Worm (Caenorhabditis elegans): ENCODE results near the gene F46C5.9.

F46C5.9 gene

DNA sequence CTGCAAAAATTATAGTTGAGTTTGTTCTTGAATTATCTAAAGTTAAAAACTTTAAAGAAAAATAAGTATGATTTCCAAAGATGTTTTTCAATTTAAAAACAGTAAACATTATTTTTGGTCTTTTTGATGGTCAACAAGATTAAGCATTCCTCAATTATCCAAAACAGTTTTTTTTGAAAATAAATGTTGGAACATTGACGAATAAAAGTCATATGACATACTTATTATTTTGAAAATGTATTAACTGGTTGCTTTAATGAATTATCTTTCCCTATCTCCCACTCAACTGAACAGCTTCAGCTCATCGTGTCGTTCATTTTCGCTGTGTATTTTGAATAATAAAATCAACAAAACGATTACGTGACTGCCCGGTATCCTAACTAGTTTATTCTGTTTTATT lies 46.5 kb upstream of the F46C5.9 start:
- no peak for TF ChIP-seq Y5F2A.4 (GFP tag; optimal IDR thresholded peaks at IDR 0.05)
- no peak for TF ChIP-seq nhr-102 (tag; optimal IDR thresholded peaks at IDR 0.05)
- TF ChIP-seq snpc-1.2 (GFP tag; IDR thresholded peaks at IDR 0.05), result no peak
- TF ChIP-seq aha-1 (tag), result peak; percentile 92
- no peak for TF ChIP-seq D1046.2 (GFP tag; IDR thresholded peaks at IDR 0.05)

DNA sequence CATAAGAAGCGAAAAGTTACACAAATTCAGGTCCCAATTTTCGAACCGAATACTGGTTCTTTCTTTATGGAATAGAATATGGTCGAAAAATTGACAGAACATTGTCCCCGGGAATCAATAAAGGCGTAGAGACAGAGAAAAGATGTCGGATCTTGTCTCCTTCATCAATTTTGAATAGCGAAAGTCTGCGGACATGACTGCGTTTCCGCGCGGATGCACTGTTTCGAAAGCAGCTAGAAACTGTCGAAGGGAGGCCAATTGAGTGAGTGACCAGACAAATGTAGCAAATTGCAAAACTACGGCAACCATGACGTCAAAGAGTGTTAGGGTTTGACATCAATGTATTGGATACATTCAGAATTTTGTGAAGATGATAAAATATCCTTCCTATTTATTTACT lies 46.0 kb upstream of the F46C5.9 start:
- TF ChIP-seq cey-2 (tag; optimal IDR thresholded peaks at IDR 0.05; ENCODE audit: borderline replicate concordance, insufficient read depth) (no peak), dmd-9 (GFP tag; IDR thresholded peaks at IDR 0.05) (no peak), F44E2.7 (GFP tag; IDR thresholded peaks at IDR 0.05) (no peak), spr-3 (GFP tag; optimal IDR thresholded peaks at IDR 0.05) (no peak), T26A8.4 (GFP tag; IDR thresholded peaks at IDR 0.05) (no peak), spr-1 (tag; optimal IDR thresholded peaks at IDR 0.05) (no peak), zag-1 (tag; optimal IDR thresholded peaks at IDR 0.05) (no peak), ceh-32 (tag; optimal IDR thresholded peaks at IDR 0.05; ENCODE audit: poor library complexity) (no peak), F49E8.2 (tag; optimal IDR thresholded peaks at IDR 0.05; ENCODE audit: borderline replicate concordance) (no peak), set-16 (GFP tag; IDR thresholded peaks at IDR 0.05) (no peak), madf-5 (GFP tag; IDR thresholded peaks at IDR 0.05) (no peak), snpc-4 (tag; optimal IDR thresholded peaks at IDR 0.05) (no peak), daf-16 (GFP tag; optimal IDR thresholded peaks at IDR 0.05) (no peak), daf-16 (tag; optimal IDR thresholded peaks at IDR 0.05) (no peak)

DNA sequence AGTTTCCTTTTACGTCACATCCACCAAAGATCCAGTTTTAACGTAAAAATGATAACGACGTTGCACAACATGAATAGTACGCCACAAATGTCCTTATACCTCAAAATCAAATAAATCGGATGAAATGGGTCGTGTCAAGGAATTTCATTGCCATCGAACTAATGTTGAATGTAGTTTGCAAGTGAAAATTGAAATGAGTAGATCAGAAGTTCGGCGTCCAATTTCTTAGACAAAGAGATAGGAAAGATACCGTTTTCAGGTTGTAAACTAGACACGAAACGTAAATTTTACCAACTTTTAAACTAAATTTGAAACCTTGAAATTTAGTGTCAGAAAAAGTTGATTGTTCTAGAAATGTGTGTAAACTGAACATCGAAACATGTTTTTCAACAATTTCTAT lies 44.3 kb upstream of the F46C5.9 start:
- TF ChIP-seq unc-62 (GFP tag; optimal IDR thresholded peaks at IDR 0.05 in 1 of 2) (peak in 1 of 2 experiments; percentile 81), unc-62 (tag; optimal IDR thresholded peaks at IDR 0.05) (no peak), T20F7.1 (GFP tag; optimal IDR thresholded peaks at IDR 0.05) (no peak)

DNA sequence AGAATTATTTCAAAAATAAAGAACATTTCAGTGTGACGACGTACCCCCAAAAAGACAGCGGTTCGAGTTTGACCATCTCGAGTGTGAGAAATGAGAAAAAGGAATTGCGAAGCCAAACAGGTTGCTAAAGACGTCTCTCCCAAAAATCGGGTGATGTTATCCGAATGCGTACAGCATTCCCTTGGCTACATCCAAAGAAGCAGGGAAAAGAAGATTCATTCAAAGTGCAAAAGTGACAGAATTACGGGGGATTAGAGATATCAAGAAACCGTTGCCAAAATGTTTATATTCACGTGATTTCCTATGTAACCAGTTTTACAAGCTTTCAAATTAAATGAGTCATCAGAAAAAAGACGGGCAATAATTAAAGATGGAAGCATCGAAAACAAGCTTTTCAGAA lies 43.4 kb upstream of the F46C5.9 start:
- TF ChIP-seq mdl-1 (tag; optimal IDR thresholded peaks at IDR 0.05) (peak in 1 of 2 experiments; percentile 19), nhr-48 (tag; optimal IDR thresholded peaks at IDR 0.05) (peak; percentile 68), spr-1 (tag; optimal IDR thresholded peaks at IDR 0.05) (no peak), tra-1 (GFP tag; IDR thresholded peaks at IDR 0.05) (no peak), hlh-11 (tag; optimal IDR thresholded peaks at IDR 0.05) (peak; percentile 60), nhr-28 (tag; optimal IDR thresholded peaks at IDR 0.05) (peak; percentile 47), mxl-3 (GFP tag; optimal IDR thresholded peaks at IDR 0.05) (peak; percentile 33)

DNA sequence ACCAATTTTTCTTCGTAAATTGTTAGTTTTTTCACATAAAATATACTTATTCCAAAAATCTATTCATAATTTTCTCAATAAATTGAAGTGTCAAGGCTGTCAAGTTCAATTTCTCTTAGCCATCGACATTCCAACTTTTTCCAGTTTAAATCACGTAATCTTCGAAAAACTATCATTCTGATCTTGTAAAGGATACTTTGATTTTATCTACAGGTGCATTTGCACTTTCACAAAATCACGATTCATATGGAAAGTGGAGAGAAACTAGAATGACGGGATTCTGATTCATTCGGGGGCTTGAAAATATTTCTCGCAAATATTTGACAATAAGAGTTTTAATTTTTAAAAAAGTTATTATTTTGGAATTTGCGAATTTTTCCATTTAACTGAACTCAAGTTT lies 42.7 kb upstream of the F46C5.9 start:
- TF ChIP-seq aha-1 (tag), result peak; percentile 54
- no peak for TF ChIP-seq ceh-32 (tag; optimal IDR thresholded peaks at IDR 0.05; ENCODE audit: poor library complexity)

DNA sequence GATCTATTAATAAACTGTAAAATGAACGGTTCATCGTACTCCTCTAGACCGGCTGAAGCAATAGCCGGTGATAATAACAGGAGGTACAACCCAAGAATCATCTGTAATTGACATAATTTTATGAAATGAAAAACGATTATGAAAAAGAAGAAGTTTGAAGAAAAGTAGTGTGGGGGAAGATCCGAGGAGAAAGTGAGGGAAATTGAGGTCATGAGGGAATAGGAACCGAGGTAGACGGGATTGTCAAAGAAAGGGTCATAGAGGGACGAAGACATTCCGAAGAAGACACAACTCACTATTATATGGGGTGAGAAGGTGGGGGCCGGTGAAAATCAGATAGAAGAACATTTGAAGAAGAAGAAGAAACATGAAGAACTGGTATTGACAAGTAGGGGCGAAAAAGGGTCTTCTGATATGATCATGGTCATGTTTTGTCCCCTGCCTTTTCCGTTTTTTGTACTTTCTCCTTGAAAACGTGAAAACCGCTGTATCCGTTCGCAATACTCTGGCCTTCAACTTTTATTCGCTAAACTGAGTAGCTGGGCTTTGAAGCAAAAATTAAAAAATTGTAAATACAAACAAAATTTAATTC lies 41.6 kb upstream of the F46C5.9 start, which contains the start of gene oac-46:
Gene oac-46, minus strand, starts transcription at position 101 of the 592 bp plus-strand sequence.
- peak; percentile 19 for TF ChIP-seq mep-1 (tag; optimal IDR thresholded peaks at IDR 0.05)
- TF ChIP-seq nhr-102 (tag; optimal IDR thresholded peaks at IDR 0.05), result no peak
- no peak for TF ChIP-seq skn-1 (tag; optimal IDR thresholded peaks at IDR 0.05)
- no peak for TF ChIP-seq Y105C5A.15 (GFP tag; IDR thresholded peaks at IDR 0.05)
- TF ChIP-seq nhr-28 (tag; optimal IDR thresholded peaks at IDR 0.05), result peak; percentile 21
- TF ChIP-seq dmd-6 (GFP tag; IDR thresholded peaks at IDR 0.05), result no peak
- peak in 1 of 2 experiments; percentile 8 for TF ChIP-seq unc-62 (GFP tag; optimal IDR thresholded peaks at IDR 0.05 in 1 of 2)
- TF ChIP-seq unc-62 (tag; optimal IDR thresholded peaks at IDR 0.05), result no peak
- no peak for TF ChIP-seq egl-43 (GFP tag; IDR thresholded peaks at IDR 0.05)
- TF ChIP-seq nhr-25 (tag; optimal IDR thresholded peaks at IDR 0.05; ENCODE audit: borderline replicate concordance, insufficient read depth), result peak; percentile 44
- TF ChIP-seq zip-11 (GFP tag; IDR thresholded peaks at IDR 0.05), result no peak
